Fruit fly (Drosophila melanogaster): Measurements from ENCODE around the gene CG2162.

Gene CG2162

dm6 chr3L:3034779-3035643 is at the start of gene CG2162 (continued):
- peak; percentile 40 for TF ChIP-seq CG5180 (GFP tag; optimal IDR thresholded peaks at IDR 0.05)
- TF ChIP-seq fu2 (GFP tag; optimal IDR thresholded peaks at IDR 0.05): no peak
- no peak for TF ChIP-seq Xrp1 (GFP tag; IDR thresholded peaks at IDR 0.05)
- no peak for TF ChIP-seq CG13775 (GFP tag; optimal IDR thresholded peaks at IDR 0.05)
- TF ChIP-seq CG14014 (GFP tag; IDR thresholded peaks at IDR 0.05): no peak
- TF ChIP-seq wek (GFP tag; optimal IDR thresholded peaks at IDR 0.05): no peak
- no peak for TF ChIP-seq Nf-YA (GFP tag; IDR thresholded peaks at IDR 0.05)
- TF ChIP-seq CG12219 (GFP tag; optimal IDR thresholded peaks at IDR 0.05): no peak
- no peak for TF ChIP-seq slp2 (GFP tag; optimal IDR thresholded peaks at IDR 0.05)
- TF ChIP-seq CTCF (GFP tag; optimal IDR thresholded peaks at IDR 0.05): peak; percentile 23
- no peak for TF ChIP-seq knrl (GFP tag; IDR thresholded peaks at IDR 0.05; ENCODE audit: partially characterized antibody)
- TF ChIP-seq CG14965 (GFP tag; optimal IDR thresholded peaks at IDR 0.05; ENCODE audit: borderline replicate concordance): no peak
- TF ChIP-seq CG2678 (tag; optimal IDR thresholded peaks at IDR 0.05): no peak
- TF ChIP-seq Blimp-1 (GFP tag; optimal IDR thresholded peaks at IDR 0.05): no peak
- no peak for TF ChIP-seq CG13296 (GFP tag; optimal IDR thresholded peaks at IDR 0.05)
- no peak for TF ChIP-seq al (GFP tag; IDR thresholded peaks at IDR 0.05)
- no peak for TF ChIP-seq CG1602 (GFP tag; optimal IDR thresholded peaks at IDR 0.05)
- TF ChIP-seq CG31224 (GFP tag; IDR thresholded peaks at IDR 0.05): no peak
- no peak for TF ChIP-seq CG15696 (tag; optimal IDR thresholded peaks at IDR 0.05)
- no peak for TF ChIP-seq pum (GFP tag; optimal IDR thresholded peaks at IDR 0.05)
- no peak for TF ChIP-seq Six4 (GFP tag; optimal IDR thresholded peaks at IDR 0.05)
- no peak for TF ChIP-seq CG4328 (GFP tag; optimal IDR thresholded peaks at IDR 0.05)
- TF ChIP-seq CG34376 (GFP tag; optimal IDR thresholded peaks at IDR 0.05): peak; percentile 17
- TF ChIP-seq Poxn (GFP tag; IDR thresholded peaks at IDR 0.05): no peak
- TF ChIP-seq Dip2 (GFP tag; IDR thresholded peaks at IDR 0.05): no peak
- TF ChIP-seq CG10209 (GFP tag; optimal IDR thresholded peaks at IDR 0.05): no peak
- TF ChIP-seq CG10274 (GFP tag; optimal IDR thresholded peaks at IDR 0.05): no peak
- TF ChIP-seq CG6689 (GFP tag; IDR thresholded peaks at IDR 0.05): no peak
- TF ChIP-seq unc-4 (GFP tag; IDR thresholded peaks at IDR 0.05; ENCODE audit: partially characterized antibody): peak; percentile 34; the same call in 1 of the 2 replicates
- no peak for TF ChIP-seq dan (GFP tag; IDR thresholded peaks at IDR 0.05)
- TF ChIP-seq CG1529 (GFP tag; optimal IDR thresholded peaks at IDR 0.05): no peak
- no peak for TF ChIP-seq Hr78 (GFP tag; optimal IDR thresholded peaks at IDR 0.05)
- no peak for TF ChIP-seq ara (GFP tag; IDR thresholded peaks at IDR 0.05)
- TF ChIP-seq so (GFP tag; IDR thresholded peaks at IDR 0.05): no peak
- TF ChIP-seq sd (tag; optimal IDR thresholded peaks at IDR 0.05): peak; percentile 77
- peak; percentile 60 for TF ChIP-seq Hey (tag; optimal IDR thresholded peaks at IDR 0.05)
- no peak for TF ChIP-seq fd96Cb (tag; optimal IDR thresholded peaks at IDR 0.05)
- TF ChIP-seq lbe (GFP tag; optimal IDR thresholded peaks at IDR 0.05): no peak
- TF ChIP-seq nerfin-2 (GFP tag; IDR thresholded peaks at IDR 0.05; ENCODE audit: partially characterized antibody): no peak
- peak; percentile 48 for TF ChIP-seq amos (GFP tag; IDR thresholded peaks at IDR 0.05; ENCODE audit: partially characterized antibody)
- no peak for TF ChIP-seq Asciz (GFP tag; optimal IDR thresholded peaks at IDR 0.05)
- TF ChIP-seq twi (tag; optimal IDR thresholded peaks at IDR 0.05): no peak
- TF ChIP-seq CG1832 (GFP tag; optimal IDR thresholded peaks at IDR 0.05): no peak
- no peak for TF ChIP-seq CG11085 (GFP tag; IDR thresholded peaks at IDR 0.05)
- no peak for TF ChIP-seq B-H2 (GFP tag; optimal IDR thresholded peaks at IDR 0.05)
- no peak for TF ChIP-seq Hr51 (GFP tag; optimal IDR thresholded peaks at IDR 0.05)
- TF ChIP-seq CG17802 (tag; optimal IDR thresholded peaks at IDR 0.05): no peak
- TF ChIP-seq Sin3A (optimal IDR thresholded peaks at IDR 0.05): no peak
- no peak for TF ChIP-seq CG16813 (GFP tag; IDR thresholded peaks at IDR 0.05; ENCODE audit: partially characterized antibody)
